Worm (Caenorhabditis elegans) whole organism, L1 larva: Measurements from ENCODE around the gene str-187.

Experiments
- ces-1 ChIP-seq: fragments of 150-350 bp; optimal IDR thresholded peaks from 2 replicates; lab custom pipeline; 2014; ENCODE audit warnings: missing biosample characterization, missing genetic modification reagents, missing genetic modification characterization
- rnt-1 ChIP-seq: sonication (generic microtip); optimal IDR thresholded peaks from 2 replicates; lab custom pipeline; 2016; ENCODE audit warnings: mild to moderate bottlenecking, missing genetic modification characterization, moderate library complexity, missing compliant biosample characterization

- TF ChIP-seq ces-1 (GFP tag; lab: Kevin White, UChicago): no peak
- no peak for TF ChIP-seq rnt-1 (tag; lab: Kevin White, UChicago)
Observed at ce11 chrIV:17301933-17302332, 36.6 kb downstream of the str-187 start, which contains the start of gene ifta-2.
